Fruit fly (Drosophila melanogaster) whole organism, embryonic: Measurements from ENCODE around the gene Gr28a.

ENCODE experiments used
- Atf6 ChIP-seq: fragments of 200-800 bp; sonication (Bioruptor generic); IDR thresholded peaks from 2 replicates; pipeline ENCODE4 v1.3.6; 2022; ENCODE audit warnings: missing biosample characterization, missing genetic modification characterization
- Blimp-1 ChIP-seq: fragments of 200-800 bp; sonication (Bioruptor generic); optimal IDR thresholded peaks from 3 replicates; lab custom pipeline; 2018; ENCODE audit warnings: missing biosample characterization, missing genetic modification characterization, mild to moderate bottlenecking, moderate library complexity, missing genetic modification reagents
- BtbVII ChIP-seq: fragments of 200-800 bp; sonication (Bioruptor generic); optimal IDR thresholded peaks from 3 replicates; lab custom pipeline; 2017; ENCODE audit warnings: missing biosample characterization, mild to moderate bottlenecking, missing genetic modification characterization
- CG10321 ChIP-seq: fragments of 200-800 bp; sonication (Bioruptor generic); IDR thresholded peaks from 2 replicates; pipeline ENCODE4 v1.3.6; 2022; ENCODE audit warnings: missing biosample characterization, missing genetic modification characterization
- CG10431 ChIP-seq: fragments of 200-800 bp; sonication (Bioruptor generic); optimal IDR thresholded peaks from 3 replicates; lab custom pipeline; 2018; ENCODE audit warnings: missing biosample characterization, mild to moderate bottlenecking, missing genetic modification characterization
- CG10654 ChIP-seq: fragments of 200-800 bp; sonication (Bioruptor generic); optimal IDR thresholded peaks from 2 replicates; lab custom pipeline; 2016; ENCODE audit warnings: missing biosample characterization, missing genetic modification characterization
- CG11085 ChIP-seq: fragments of 200-800 bp; sonication (Bioruptor generic); IDR thresholded peaks from 2 replicates; pipeline ENCODE4 v1.3.6; 2022; ENCODE audit warnings: missing biosample characterization, missing genetic modification characterization
- CG1233 ChIP-seq: fragments of 200-800 bp; sonication (Bioruptor generic); optimal IDR thresholded peaks from 4 replicates; lab custom pipeline; 2018; ENCODE audit warnings: missing biosample characterization, mild to moderate bottlenecking, missing genetic modification characterization
- CG12391 ChIP-seq: fragments of 200-800 bp; sonication (Bioruptor generic); optimal IDR thresholded peaks from 3 replicates; lab custom pipeline; 2018; ENCODE audit warnings: missing biosample characterization, mild to moderate bottlenecking, missing genetic modification characterization, moderate library complexity
- CG13624 ChIP-seq: fragments of 200-800 bp; sonication (Bioruptor generic); optimal IDR thresholded peaks from 2 replicates; lab custom pipeline; 2016; ENCODE audit warnings: missing biosample characterization, missing genetic modification characterization
- CG13775 ChIP-seq: fragments of 200-800 bp; sonication (Bioruptor generic); optimal IDR thresholded peaks from 3 replicates; lab custom pipeline; 2017; ENCODE audit warnings: missing biosample characterization, mild to moderate bottlenecking, missing genetic modification characterization
- CG17385 ChIP-seq: fragments of 200-800 bp; sonication (Bioruptor generic); optimal IDR thresholded peaks from 3 replicates; lab custom pipeline; 2018; ENCODE audit warnings: missing biosample characterization, mild to moderate bottlenecking, missing genetic modification characterization
- CG18764 ChIP-seq: fragments of 200-800 bp; sonication (Bioruptor generic); optimal IDR thresholded peaks from 3 replicates; lab custom pipeline; 2016; ENCODE audit warnings: missing biosample characterization, missing genetic modification characterization
- CG2116 ChIP-seq: fragments of 200-800 bp; sonication (Bioruptor generic); optimal IDR thresholded peaks from 3 replicates; lab custom pipeline; 2018; ENCODE audit warnings: missing biosample characterization, mild to moderate bottlenecking, missing genetic modification characterization
- CG32532 ChIP-seq: fragments of 200-800 bp; sonication (Bioruptor generic); IDR thresholded peaks from 2 replicates; pipeline ENCODE4 v1.3.6; 2022; ENCODE audit warnings: missing biosample characterization, missing genetic modification characterization
- CG34376 ChIP-seq: fragments of 200-800 bp; sonication (Bioruptor generic); optimal IDR thresholded peaks from 2 replicates; lab custom pipeline; 2018; ENCODE audit warnings: missing biosample characterization, mild to moderate bottlenecking, missing genetic modification characterization
- CG3726 ChIP-seq: fragments of 200-800 bp; sonication (Bioruptor generic); IDR thresholded peaks from 3 replicates; pipeline ENCODE4, ENCODE4 v1.3.6; 2022; ENCODE audit warnings: missing biosample characterization, missing genetic modification characterization
- CG4282 ChIP-seq: fragments of 200-800 bp; sonication (Bioruptor generic); optimal IDR thresholded peaks from 2 replicates; lab custom pipeline; 2016; ENCODE audit warnings: missing biosample characterization, missing genetic modification characterization
- CG4820 ChIP-seq: fragments of 200-800 bp; sonication (Bioruptor generic); optimal IDR thresholded peaks from 3 replicates; lab custom pipeline; 2016; ENCODE audit warnings: missing biosample characterization, missing genetic modification characterization
- CG6683 ChIP-seq: fragments of 200-800 bp; sonication (Bioruptor generic); optimal IDR thresholded peaks from 2 replicates; lab custom pipeline; 2017; ENCODE audit warnings: missing biosample characterization, mild to moderate bottlenecking, missing genetic modification characterization, missing genetic modification reagents
- CG6689 ChIP-seq: fragments of 200-800 bp; sonication (Bioruptor generic); IDR thresholded peaks from 2 replicates; pipeline ENCODE4 v1.3.6; 2022; ENCODE audit warnings: missing biosample characterization, missing genetic modification characterization
- CG7839 ChIP-seq: fragments of 200-800 bp; sonication (Bioruptor generic); optimal IDR thresholded peaks from 3 replicates; lab custom pipeline; 2018; ENCODE audit warnings: missing biosample characterization, mild to moderate bottlenecking, missing genetic modification characterization, moderate library complexity
- CrebB ChIP-seq: fragments of 200-800 bp; sonication (Bioruptor generic); optimal IDR thresholded peaks from 3 replicates; lab custom pipeline; 2018; ENCODE audit warnings: missing biosample characterization, mild to moderate bottlenecking, missing genetic modification characterization
- Dll ChIP-seq: fragments of 200-800 bp; sonication (Bioruptor generic); IDR thresholded peaks from 4 replicates; pipeline ENCODE4 v1.3.6; 2022; ENCODE audit warnings: missing biosample characterization, missing genetic modification characterization; ENCODE audit not compliant: partially characterized antibody
- Doc3 ChIP-seq: fragments of 200-800 bp; sonication (Bioruptor generic); IDR thresholded peaks from 3 replicates; pipeline ENCODE4 v1.3.6; 2022; ENCODE audit warnings: missing biosample characterization, missing genetic modification characterization; ENCODE audit not compliant: partially characterized antibody
- E2f1 ChIP-seq: fragments of 200-800 bp; sonication (Bioruptor generic); IDR thresholded peaks from 2 replicates; pipeline ENCODE4 v1.3.6; 2022; ENCODE audit warnings: missing biosample characterization, missing genetic modification characterization
- Fer2 ChIP-seq: fragments of 200-800 bp; sonication (Bioruptor generic); optimal IDR thresholded peaks from 2 replicates; lab custom pipeline; 2018; ENCODE audit warnings: missing biosample characterization, mild to moderate bottlenecking, missing genetic modification characterization, moderate library complexity
- HmgD ChIP-seq: fragments of 200-800 bp; sonication (Bioruptor generic); optimal IDR thresholded peaks from 3 replicates; lab custom pipeline; 2016; ENCODE audit warnings: missing biosample characterization, missing genetic modification characterization
- Hmx ChIP-seq: fragments of 200-800 bp; sonication (Bioruptor generic); optimal IDR thresholded peaks from 2 replicates; lab custom pipeline; 2016; ENCODE audit warnings: missing biosample characterization, missing genetic modification characterization
- Med ChIP-seq: fragments of 200-800 bp; sonication (Bioruptor generic); peaks from one replicate; lab custom pipeline; 2016; ENCODE audit warnings: missing biosample characterization, missing genetic modification characterization, mild to moderate bottlenecking, inconsistent platforms, moderate library complexity
- Scr ChIP-seq: fragments of 200-800 bp; sonication (Bioruptor generic); IDR thresholded peaks from 2 replicates; pipeline ENCODE4 v1.3.6; 2022; ENCODE audit warnings: missing biosample characterization, missing genetic modification characterization; ENCODE audit not compliant: partially characterized antibody
- Sox102F ChIP-seq: fragments of 200-800 bp; sonication (Bioruptor generic); optimal IDR thresholded peaks from 2 replicates; lab custom pipeline; 2018; ENCODE audit warnings: missing biosample characterization, mild to moderate bottlenecking, missing genetic modification characterization, moderate library complexity
- Xbp1 ChIP-seq: fragments of 200-800 bp; sonication (Bioruptor generic); optimal IDR thresholded peaks from 3 replicates; lab custom pipeline; 2016; ENCODE audit warnings: missing biosample characterization, mild to moderate bottlenecking, missing genetic modification characterization
- amos ChIP-seq: fragments of 200-800 bp; sonication (Bioruptor generic); IDR thresholded peaks from 2 replicates; pipeline ENCODE4 v1.3.6; 2022; ENCODE audit warnings: missing biosample characterization, missing genetic modification characterization; ENCODE audit not compliant: partially characterized antibody
- chn ChIP-seq: fragments of 200-800 bp; sonication (Bioruptor generic); optimal IDR thresholded peaks from 2 replicates; lab custom pipeline; 2016; ENCODE audit warnings: missing biosample characterization, missing genetic modification characterization
- croc ChIP-seq: fragments of 200-800 bp; sonication (Bioruptor generic); conservative IDR thresholded peaks from 3 replicates; pipeline ENCODE4 v1.3.6; 2022; ENCODE audit warnings: missing biosample characterization, missing genetic modification characterization
- cwo ChIP-seq: fragments of 200-800 bp; sonication (Bioruptor generic); optimal IDR thresholded peaks from 3 replicates; lab custom pipeline; 2017; ENCODE audit warnings: missing biosample characterization, missing genetic modification characterization, mild to moderate bottlenecking, moderate library complexity, missing genetic modification reagents
- dan ChIP-seq: fragments of 200-800 bp; sonication (Bioruptor generic); IDR thresholded peaks from 2 replicates; pipeline ENCODE4 v1.3.6; 2022; ENCODE audit warnings: missing biosample characterization, missing genetic modification characterization
- dati ChIP-seq: fragments of 200-800 bp; sonication (Bioruptor generic); IDR thresholded peaks from 2 replicates; pipeline ENCODE4 v1.3.6; 2022; ENCODE audit warnings: missing biosample characterization, missing genetic modification characterization
- dmrt99B ChIP-seq: fragments of 200-800 bp; sonication (Bioruptor generic); optimal IDR thresholded peaks from 2 replicates; lab custom pipeline; 2018; ENCODE audit warnings: missing biosample characterization, mild to moderate bottlenecking, missing genetic modification characterization, moderate library complexity
- gsb-n ChIP-seq: fragments of 200-800 bp; sonication (Bioruptor generic); optimal IDR thresholded peaks from 3 replicates; lab custom pipeline; 2018; ENCODE audit warnings: missing biosample characterization, mild to moderate bottlenecking, missing genetic modification characterization
- klu ChIP-seq: fragments of 200-800 bp; sonication (Bioruptor generic); IDR thresholded peaks from 2 replicates; pipeline ENCODE4 v1.3.6; 2022; ENCODE audit warnings: missing biosample characterization, missing genetic modification characterization
- knrl ChIP-seq: fragments of 200-800 bp; sonication (Bioruptor generic); IDR thresholded peaks from 3 replicates; pipeline ENCODE4 v1.3.6; 2022; ENCODE audit warnings: missing biosample characterization, missing genetic modification characterization; ENCODE audit not compliant: partially characterized antibody
- lov ChIP-seq, 2 experiments: fragments of 200-800 bp in 1 of 2; fragments of >200 bp in 1 of 2; sonication (Bioruptor generic) in 1 of 2; IDR thresholded peaks in 1 of 2; optimal IDR thresholded peaks in 1 of 2; 2 replicates in 1 of 2; 3 replicates in 1 of 2; pipeline versions ENCODE4 v1.3.6 to Lab custom; 2017 to 2022; ENCODE audit warnings: missing biosample characterization in 1 of 2, missing genetic modification characterization in 1 of 2
- p53 ChIP-seq: fragments of 200-800 bp; sonication (Bioruptor generic); optimal IDR thresholded peaks from 2 replicates; lab custom pipeline; 2016; ENCODE audit warnings: missing biosample characterization, missing genetic modification characterization
- pros ChIP-seq: fragments of 200-800 bp; sonication (Bioruptor generic); optimal IDR thresholded peaks from 3 replicates; lab custom pipeline; 2019; ENCODE audit warnings: missing biosample characterization, mild to moderate bottlenecking, missing genetic modification characterization, moderate library complexity
- schlank ChIP-seq: fragments of 200-800 bp; sonication (Bioruptor generic); optimal IDR thresholded peaks from 2 replicates; lab custom pipeline; 2018; ENCODE audit warnings: missing biosample characterization, mild to moderate bottlenecking, missing genetic modification characterization
- sob ChIP-seq: fragments of 200-800 bp; sonication (Bioruptor generic); IDR thresholded peaks from 2 replicates; pipeline ENCODE4 v1.3.6; 2022; ENCODE audit warnings: missing biosample characterization, missing genetic modification characterization

Gene Gr28a

dm6 chr2L:7436492-7437324, 17.3 kb downstream of the Gr28a start (continued):
- TF ChIP-seq CG3726 (peak; percentile 66; the same call in 1 of the 3 replicates), p53 (peak; percentile 68), Dll (GFP tag; lab: Robert Waterston, UW) (no peak), CG6683 (GFP tag; lab: Kevin White, UChicago) (peak; percentile 55), CG12391 (tag; lab: Kevin White, UChicago) (peak; percentile 41), CG2116 (peak; percentile 33), Med (GFP tag; lab: Kevin White, UChicago) (peak; percentile 97), chn (GFP tag; lab: Kevin White, UChicago) (peak; percentile 29), lov (optimal IDR thresholded peaks at IDR 0.05; lab: Kevin White, UChicago) (no peak), lov (GFP tag; IDR thresholded peaks at IDR 0.05; lab: Robert Waterston, UW) (peak; percentile 61; the same call in 1 of the 3 replicates), klu (GFP tag; lab: Robert Waterston, UW) (no peak), Sox102F (GFP tag; lab: Kevin White, UChicago) (peak; percentile 71), CG10654 (GFP tag; lab: Kevin White, UChicago) (peak; percentile 69), knrl (GFP tag; lab: Robert Waterston, UW) (no peak), CG4820 (GFP tag; lab: Kevin White, UChicago) (peak; percentile 40), BtbVII (GFP tag; lab: Kevin White, UChicago) (peak; percentile 61), CG11085 (GFP tag; lab: Robert Waterston, UW) (peak; percentile 76), Xbp1 (peak; percentile 14), Hmx (GFP tag; lab: Kevin White, UChicago) (no peak), HmgD (GFP tag; lab: Kevin White, UChicago) (peak; percentile 7), CG6689 (peak; percentile 42), schlank (tag; lab: Kevin White, UChicago) (peak; percentile 86), Doc3 (GFP tag; lab: Robert Waterston, UW) (no peak), gsb-n (tag; lab: Kevin White, UChicago) (peak; percentile 4), cwo (GFP tag; lab: Kevin White, UChicago) (peak; percentile 55), E2f1 (GFP tag; lab: Robert Waterston, UW) (peak; percentile 53), dati (no peak), sob (GFP tag; lab: Robert Waterston, UW) (peak; percentile 90), pros (GFP tag; lab: Kevin White, UChicago) (no peak), amos (GFP tag; lab: Robert Waterston, UW) (no peak), dmrt99B (tag; lab: Kevin White, UChicago) (peak; percentile 59), Atf6 (GFP tag; lab: Robert Waterston, UW) (peak; percentile 89), Scr (GFP tag; lab: Robert Waterston, UW) (no peak), CG4282 (GFP tag; lab: Kevin White, UChicago) (peak; percentile 52), CG10321 (GFP tag; lab: Robert Waterston, UW) (no peak), CG17385 (GFP tag; lab: Kevin White, UChicago) (peak; percentile 58), CG10431 (peak; percentile 40), CG1233 (GFP tag; lab: Kevin White, UChicago) (peak; percentile 82), CG18764 (GFP tag; lab: Kevin White, UChicago) (peak; percentile 76), dan (GFP tag; lab: Robert Waterston, UW) (no peak), CG32532 (GFP tag; lab: Robert Waterston, UW) (peak; percentile 58; the same call in 1 of the 2 replicates), Fer2 (tag; lab: Kevin White, UChicago) (peak; percentile 71), CG13624 (GFP tag; lab: Kevin White, UChicago) (peak; percentile 77), CG7839 (peak; percentile 40), CG13775 (GFP tag; lab: Kevin White, UChicago) (peak; percentile 44), Blimp-1 (GFP tag; lab: Kevin White, UChicago) (peak; percentile 43), CrebB (tag; lab: Kevin White, UChicago) (peak; percentile 82), croc (GFP tag; lab: Robert Waterston, UW) (no peak), CG34376 (GFP tag; lab: Kevin White, UChicago) (peak; percentile 93)
